Worm (Caenorhabditis elegans): ENCODE measurements around the gene mltn-10.

- TF ChIP-seq dao-5 (tag; optimal IDR thresholded peaks at IDR 0.05): no peak
- TF ChIP-seq him-1 (tag; optimal IDR thresholded peaks at IDR 0.05): no peak
Measured at ce11 chrII:14606172-14606571, 16.7 kb upstream of the mltn-10 start, which contains the start of gene arl-3.

Measured in whole organism, L4/young adult.